Fruit fly (Drosophila melanogaster): ENCODE measurements around the gene Sol1.
A peak's percentile ranks its signal among the peaks of the same experiment; 100 is the strongest.

DNA sequence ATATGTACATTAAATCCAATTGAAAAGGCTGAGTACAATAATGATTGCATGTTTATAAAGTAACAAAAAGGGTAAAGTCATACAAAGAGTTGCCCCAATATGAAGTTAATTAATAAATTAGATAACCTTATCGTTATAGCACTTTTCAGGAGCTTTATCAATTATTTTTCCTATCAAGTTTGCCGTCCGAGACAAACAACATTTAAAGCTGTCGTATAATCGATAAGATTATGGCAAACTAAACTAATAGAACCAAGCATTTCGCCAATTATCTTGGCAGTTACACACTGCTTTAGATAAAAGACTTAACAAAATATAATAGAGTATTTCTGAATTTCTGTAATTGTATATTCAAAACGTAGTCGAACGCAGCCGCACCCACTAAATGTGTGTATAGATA is 19.1 kb downstream of the Sol1 start:
- no peak for TF ChIP-seq Mnt (GFP tag; optimal IDR thresholded peaks at IDR 0.05)
- no peak for TF ChIP-seq CG5204 (GFP tag; optimal IDR thresholded peaks at IDR 0.05)
- peak; percentile 77 for TF ChIP-seq kay (GFP tag; ENCODE audit: borderline replicate concordance)
- no peak for TF ChIP-seq tj (GFP tag; optimal IDR thresholded peaks at IDR 0.05)
- no peak for TF ChIP-seq pad (GFP tag; optimal IDR thresholded peaks at IDR 0.05)
- TF ChIP-seq Crg-1 (GFP tag; optimal IDR thresholded peaks at IDR 0.05) = no peak
- no peak for TF ChIP-seq CG1620 (GFP tag; optimal IDR thresholded peaks at IDR 0.05)
- no peak for TF ChIP-seq CG33017 (tag; optimal IDR thresholded peaks at IDR 0.05)
- TF ChIP-seq ovo (GFP tag; optimal IDR thresholded peaks at IDR 0.05) = no peak
- TF ChIP-seq CG7101 (tag; optimal IDR thresholded peaks at IDR 0.05) = no peak

Measured in whole organism, adult.